Fruit fly (Drosophila melanogaster): ENCODE measurements around the gene Bka.

Bka gene

dm6 chr2L:9911783-9912182 lies 16.7 kb downstream of the Bka start (continued):
- TF ChIP-seq Ptx1 (GFP tag; IDR thresholded peaks at IDR 0.05) (peak; percentile 50), sisA (GFP tag; IDR thresholded peaks at IDR 0.05) (peak; percentile 36; the same call in 1 of the 2 replicates), ci (GFP tag; IDR thresholded peaks at IDR 0.05) (peak; percentile 73; the same call in 2 of the 3 replicates), Gsc (GFP tag; IDR thresholded peaks at IDR 0.05) (no peak), CG6272 (GFP tag; IDR thresholded peaks at IDR 0.05) (no peak), Elba2 (GFP tag; optimal IDR thresholded peaks at IDR 0.05) (no peak), mld (GFP tag; IDR thresholded peaks at IDR 0.05; ENCODE audit: partially characterized antibody) (no peak), chinmo (GFP tag; IDR thresholded peaks at IDR 0.05; ENCODE audit: partially characterized antibody) (no peak), Awh (GFP tag; IDR thresholded peaks at IDR 0.05) (no peak), Scr (GFP tag; IDR thresholded peaks at IDR 0.05; ENCODE audit: partially characterized antibody) (no peak), CG14667 (GFP tag; IDR thresholded peaks at IDR 0.05) (no peak), CG6689 (GFP tag; IDR thresholded peaks at IDR 0.05) (0 out of 2 replicates have a peak, but pooled peaks have one; percentile 13), vvl (GFP tag; IDR thresholded peaks at IDR 0.05) (0 out of 2 replicates have a peak, but pooled peaks have one; percentile 40), CG13775 (GFP tag; optimal IDR thresholded peaks at IDR 0.05) (no peak), Myb (GFP tag; optimal IDR thresholded peaks at IDR 0.05) (peak; percentile 1), Rx (GFP tag; IDR thresholded peaks at IDR 0.05) (no peak), Med (GFP tag) (peak; percentile 90), CG5180 (GFP tag; optimal IDR thresholded peaks at IDR 0.05) (no peak), Doc3 (GFP tag; IDR thresholded peaks at IDR 0.05; ENCODE audit: partially characterized antibody) (no peak), CG31388 (GFP tag; optimal IDR thresholded peaks at IDR 0.05) (no peak), CG8359 (GFP tag; optimal IDR thresholded peaks at IDR 0.05; ENCODE audit: borderline replicate concordance) (no peak), Hmx (GFP tag; optimal IDR thresholded peaks at IDR 0.05) (no peak), corto (GFP tag; optimal IDR thresholded peaks at IDR 0.05) (no peak), Bteb2 (GFP tag; optimal IDR thresholded peaks at IDR 0.05) (no peak), slou (GFP tag; optimal IDR thresholded peaks at IDR 0.05) (no peak), CG7786 (GFP tag; optimal IDR thresholded peaks at IDR 0.05) (no peak), Rfx (GFP tag; IDR thresholded peaks at IDR 0.05) (peak; percentile 64), fu2 (GFP tag; optimal IDR thresholded peaks at IDR 0.05) (no peak), ac (GFP tag; optimal IDR thresholded peaks at IDR 0.05) (no peak), CG1792 (GFP tag; optimal IDR thresholded peaks at IDR 0.05) (no peak), CG34422 (GFP tag; IDR thresholded peaks at IDR 0.05) (peak; percentile 62; the same call in 1 of the 3 replicates), CG9437 (GFP tag; optimal IDR thresholded peaks at IDR 0.05) (no peak), B-H1 (GFP tag; IDR thresholded peaks at IDR 0.05) (no peak), az2 (GFP tag; optimal IDR thresholded peaks at IDR 0.05) (no peak), CG12942 (GFP tag; optimal IDR thresholded peaks at IDR 0.05) (no peak), CG4617 (GFP tag; optimal IDR thresholded peaks at IDR 0.05; ENCODE audit: borderline replicate concordance) (no peak), NfI (GFP tag; optimal IDR thresholded peaks at IDR 0.05) (peak; percentile 24), fd3F (GFP tag; optimal IDR thresholded peaks at IDR 0.05) (no peak), pan (optimal IDR thresholded peaks at IDR 0.05) (no peak), pan (GFP tag; optimal IDR thresholded peaks at IDR 0.05 in 1 of 2, IDR thresholded peaks at IDR 0.05 in 1 of 2) (peak in 1 of 2 experiments; percentile 64), CG3065 (GFP tag; optimal IDR thresholded peaks at IDR 0.05) (no peak), Fer1 (GFP tag; optimal IDR thresholded peaks at IDR 0.05) (no peak), al (GFP tag; IDR thresholded peaks at IDR 0.05) (0 out of 2 replicates have a peak, but pooled peaks have one; percentile 8), cato (GFP tag; optimal IDR thresholded peaks at IDR 0.05; ENCODE audit: borderline replicate concordance) (no peak), CG6813 (GFP tag; optimal IDR thresholded peaks at IDR 0.05) (no peak), esg (GFP tag; conservative IDR thresholded peaks at IDR 0.05) (no peak), emc (GFP tag; optimal IDR thresholded peaks at IDR 0.05) (no peak), dpn (GFP tag; optimal IDR thresholded peaks at IDR 0.05) (peak; percentile 26 to 36), grau (tag; optimal IDR thresholded peaks at IDR 0.05) (peak; percentile 19), CG3995 (GFP tag; optimal IDR thresholded peaks at IDR 0.05) (peak; percentile 88), C15 (GFP tag; IDR thresholded peaks at IDR 0.05) (no peak), CG10147 (GFP tag; optimal IDR thresholded peaks at IDR 0.05) (no peak)
